Fruit fly (Drosophila melanogaster) whole organism, prepupa: ENCODE measurements around the gene CG9676.

Experiments used
- Blimp-1 ChIP-seq: fragments of 200-800 bp; sonication (Bioruptor generic); optimal IDR thresholded peaks from 3 replicates; lab custom pipeline; 2017; ENCODE audit warnings: missing biosample characterization, missing genetic modification characterization, mild to moderate bottlenecking, moderate library complexity, missing genetic modification reagents
- CG1621 ChIP-seq: fragments of 200-800 bp; sonication (Bioruptor generic); optimal IDR thresholded peaks from 3 replicates; lab custom pipeline; 2018; ENCODE audit warnings: missing biosample characterization, mild to moderate bottlenecking, missing genetic modification characterization
- CG3032 ChIP-seq: fragments of 200-800 bp; optimal IDR thresholded peaks from 2 replicates; lab custom pipeline; 2019; ENCODE audit warnings: missing biosample characterization, mild to moderate bottlenecking, missing genetic modification characterization, moderate library complexity
- CG6163 ChIP-seq: fragments of 200-800 bp; sonication (Bioruptor generic); IDR thresholded peaks from 3 replicates; pipeline ENCODE4 v1.3.6; 2022; ENCODE audit warnings: missing biosample characterization, missing genetic modification characterization
- CG6854 ChIP-seq: fragments of 200-800 bp; sonication (Bioruptor generic); optimal IDR thresholded peaks from 2 replicates; lab custom pipeline; 2017; ENCODE audit warnings: missing biosample characterization, mild to moderate bottlenecking, missing genetic modification characterization
- Gug ChIP-seq: fragments of 200-800 bp; sonication (Bioruptor generic); IDR thresholded peaks from 2 replicates; pipeline ENCODE4 v1.3.6; 2022; ENCODE audit warnings: missing biosample characterization, missing genetic modification characterization
- Hr38 ChIP-seq: sonication (Bioruptor generic); optimal IDR thresholded peaks from 2 replicates; lab custom pipeline; 2016; ENCODE audit warnings: missing biosample characterization, missing genetic modification characterization
- Lpt ChIP-seq: fragments of 200-800 bp; sonication (Bioruptor generic); optimal IDR thresholded peaks from 3 replicates; lab custom pipeline; 2016; ENCODE audit warnings: missing biosample characterization, missing genetic modification characterization

DNA sequence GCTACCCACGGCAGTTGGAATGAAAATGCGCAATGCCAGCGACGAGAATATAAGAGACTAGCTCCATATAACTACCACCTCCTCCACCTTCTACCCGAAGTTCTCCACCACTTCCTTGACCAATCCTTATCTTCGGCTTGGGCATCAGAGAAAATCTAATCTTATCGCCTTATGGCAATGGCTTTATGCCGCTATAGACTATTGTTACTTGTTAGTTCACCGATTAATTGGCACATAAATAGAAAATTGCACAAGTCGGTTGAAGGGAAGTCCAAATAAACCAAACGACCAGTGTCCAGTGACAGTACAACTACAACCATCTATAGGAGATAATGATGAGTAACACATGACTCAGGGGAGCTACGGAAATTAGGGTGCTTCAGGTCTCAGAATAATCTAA, 2.0 kb upstream of the CG9676 start, which contains the start of gene sphe:
- TF ChIP-seq CG6854 (GFP tag; lab: Kevin White, UChicago) (no peak), Blimp-1 (GFP tag; lab: Kevin White, UChicago) (no peak), Gug (GFP tag; lab: Robert Waterston, UW) (no peak), CG1621 (no peak), Hr38 (no peak), CG3032 (tag; lab: Kevin White, UChicago) (no peak), Lpt (GFP tag; lab: Kevin White, UChicago) (no peak), CG6163 (no peak)
